Worm (Caenorhabditis elegans) whole organism, L2 larva: ENCODE data around the gene F54F2.7.
A peak's percentile ranks its signal among the peaks of the same experiment; 100 is the strongest.

Source experiments
- aly-2 ChIP-seq: fragments of 150-350 bp; optimal IDR thresholded peaks from 2 replicates; lab custom pipeline; 2014; ENCODE audit warnings: missing biosample characterization, missing genetic modification characterization
- ama-1 ChIP-seq: fragments of 150-350 bp; optimal IDR thresholded peaks from 2 replicates; lab custom pipeline; 2018; ENCODE audit warnings: inconsistent platforms
- blmp-1 ChIP-seq: sonication (generic microtip); optimal IDR thresholded peaks from 2 replicates; lab custom pipeline; 2017; ENCODE audit warnings: missing genetic modification characterization, mild to moderate bottlenecking, missing compliant biosample characterization, antibody characterized with exemption, moderate library complexity; ENCODE audit not compliant: insufficient read depth
- ceh-16 ChIP-seq: fragments of 150-350 bp; optimal IDR thresholded peaks from 2 replicates; lab custom pipeline; 2014; ENCODE audit warnings: missing biosample characterization, missing genetic modification characterization
- lin-13 ChIP-seq: fragments of 150-350 bp; optimal IDR thresholded peaks from 2 replicates; lab custom pipeline; 2014; ENCODE audit warnings: missing biosample characterization, missing genetic modification reagents, missing genetic modification characterization
- lin-39 ChIP-seq: fragments of 150-350 bp; optimal IDR thresholded peaks from 2 replicates; lab custom pipeline; 2014; ENCODE audit warnings: missing biosample characterization, missing genetic modification reagents, missing genetic modification characterization
- lsy-2 ChIP-seq, 2 experiments: fragments of 150-350 bp in 1 of 2; sonication (generic microtip) in 1 of 2; optimal IDR thresholded peaks; 2 replicates each; lab custom pipeline; 2014 to 2017; ENCODE audit warnings: missing biosample characterization in 2 of 2, missing genetic modification characterization in 2 of 2
- mab-5 ChIP-seq: fragments of 150-350 bp; optimal IDR thresholded peaks from 2 replicates; lab custom pipeline; 2014; ENCODE audit warnings: missing biosample characterization, missing genetic modification characterization
- mdl-1 ChIP-seq, 2 experiments: fragments of 150-350 bp in 1 of 2; sonication (generic microtip) in 1 of 2; optimal IDR thresholded peaks; 2 replicates each; lab custom pipeline; 2017; ENCODE audit warnings: missing biosample characterization in 2 of 2, missing genetic modification characterization in 2 of 2
- nhr-10 ChIP-seq: sonication (generic microtip); optimal IDR thresholded peaks from 2 replicates; lab custom pipeline; 2017; ENCODE audit warnings: missing biosample characterization, missing genetic modification characterization
- nhr-77 ChIP-seq: fragments of 150-350 bp; optimal IDR thresholded peaks from 2 replicates; lab custom pipeline; 2014; ENCODE audit warnings: missing biosample characterization, missing genetic modification characterization
- unc-62 ChIP-seq: fragments of 150-350 bp; optimal IDR thresholded peaks from 2 replicates; lab custom pipeline; 2014; ENCODE audit warnings: missing biosample characterization, missing genetic modification reagents, missing genetic modification characterization
- zag-1 ChIP-seq: fragments of 150-350 bp; optimal IDR thresholded peaks from 2 replicates; lab custom pipeline; 2014; ENCODE audit warnings: missing biosample characterization, missing genetic modification characterization

ce11 chrIII:8847722-8848121, 40.6 kb upstream of the F54F2.7 start:
- TF ChIP-seq nhr-77 (tag; lab: Kevin White, UChicago) (no peak), mab-5 (tag; lab: Kevin White, UChicago) (no peak), zag-1 (tag; lab: Kevin White, UChicago) (no peak), blmp-1 (tag; lab: Kevin White, UChicago) (no peak), aly-2 (tag; lab: Kevin White, UChicago) (no peak), ceh-16 (tag; lab: Kevin White, UChicago) (no peak), lsy-2 (tag; optimal IDR thresholded peaks at IDR 0.05; lab: Kevin White, UChicago) (peak in 1 of 2 experiments; percentile 73), mdl-1 (tag; optimal IDR thresholded peaks at IDR 0.05; lab: Kevin White, UChicago) (no peak), lin-13 (GFP tag; lab: Kevin White, UChicago) (peak; percentile 34), ama-1 (lab: Kevin White, UChicago) (no peak), nhr-10 (tag; lab: Kevin White, UChicago) (no peak), lin-39 (tag; lab: Kevin White, UChicago) (no peak), unc-62 (GFP tag; lab: Kevin White, UChicago) (no peak)
